Fruit fly (Drosophila melanogaster) whole organism, wandering third instar larva: ENCODE measurements around the gene CG18662.

Experiments
- HLH106 ChIP-seq: fragments of 200-800 bp; optimal IDR thresholded peaks from 3 replicates; lab custom pipeline; 2019; ENCODE audit warnings: missing biosample characterization, mild to moderate bottlenecking, missing genetic modification characterization, moderate library complexity
- OdsH ChIP-seq: fragments of 200-800 bp; sonication (Bioruptor generic); optimal IDR thresholded peaks from 2 replicates; lab custom pipeline; 2016; ENCODE audit warnings: missing biosample characterization, mild to moderate bottlenecking, missing genetic modification characterization
- Sp1 ChIP-seq: fragments of 200-800 bp; sonication (Bioruptor generic); optimal IDR thresholded peaks from 3 replicates; lab custom pipeline; 2019; ENCODE audit warnings: missing biosample characterization, mild to moderate bottlenecking, missing genetic modification characterization, moderate library complexity
- dl ChIP-seq, 2 experiments: fragments of 175-275, 200-275 bp in 1 of 2; fragments of 200-275 bp in 1 of 2; sonication (Bioruptor generic); optimal IDR thresholded peaks; lab custom pipeline; 2018; ENCODE audit warnings: mild to moderate bottlenecking in 2 of 2, missing biosample characterization in 2 of 2, missing genetic modification characterization in 2 of 2, moderate library complexity in 2 of 2; ENCODE audit not compliant: partially characterized antibody in 2 of 2, insufficient read depth in 1 of 2

DNA sequence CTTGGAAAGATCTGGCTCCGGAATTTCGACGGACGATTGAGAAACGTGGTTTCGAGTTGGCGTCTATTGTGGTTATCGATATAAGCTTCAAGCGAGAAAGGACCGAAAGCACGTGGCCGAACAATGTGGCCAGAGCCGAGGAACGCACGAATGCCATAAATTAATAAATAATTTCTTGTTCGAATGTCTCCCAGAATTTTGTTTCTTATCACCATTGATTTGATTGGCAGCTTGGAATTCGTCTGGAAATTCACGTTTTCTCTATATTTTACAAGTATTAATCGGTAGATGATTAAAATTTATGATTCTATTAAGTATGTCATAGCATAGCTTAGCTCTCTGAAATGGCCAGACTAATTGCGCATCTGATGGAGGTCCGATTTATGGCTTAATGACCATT lies 33.5 kb downstream of the CG18662 start, which contains the start of gene Rcd-1r:
- TF ChIP-seq Sp1 (GFP tag; lab: Kevin White, UChicago) (no peak), dl (GFP tag; optimal IDR thresholded peaks at IDR 0.05; lab: Kevin White, UChicago; ENCODE audit: insufficient read depth in 1 of 2, partially characterized antibody in 2 of 2) (no peak), OdsH (GFP tag; lab: Kevin White, UChicago) (no peak), HLH106 (tag; lab: Kevin White, UChicago) (no peak)
